Fruit fly (Drosophila melanogaster) whole organism, wandering third instar larva: Measurements from ENCODE around the gene UQCR-14L.

Experiments
- Abd-B ChIP-seq: fragments of >200 bp; optimal IDR thresholded peaks from 2 replicates; lab custom pipeline; 2017; ENCODE audit warnings: missing biosample characterization, missing genetic modification characterization
- CG32264 ChIP-seq: fragments of 200-800 bp; sonication (Bioruptor generic); optimal IDR thresholded peaks from 2 replicates; lab custom pipeline; 2016; ENCODE audit warnings: missing biosample characterization, missing genetic modification characterization
- CrebA ChIP-seq: fragments of 200-800 bp; sonication (Bioruptor generic); optimal IDR thresholded peaks from 2 replicates; lab custom pipeline; 2016; ENCODE audit warnings: missing biosample characterization, mild to moderate bottlenecking, missing genetic modification characterization, borderline replicate concordance
- Dfd ChIP-seq: fragments of >200 bp; optimal IDR thresholded peaks from 2 replicates; lab custom pipeline; 2017; ENCODE audit warnings: missing biosample characterization, missing genetic modification characterization
- Dif ChIP-seq: fragments of 200-275, 200-300 bp; sonication (Bioruptor generic); optimal IDR thresholded peaks from 2 replicates; lab custom pipeline; 2018; ENCODE audit warnings: missing biosample characterization, missing genetic modification characterization; ENCODE audit not compliant: partially characterized antibody
- GATAd ChIP-seq: sonication (Bioruptor generic); optimal IDR thresholded peaks from 2 replicates; lab custom pipeline; 2016; ENCODE audit warnings: missing biosample characterization, missing genetic modification characterization
- HLH106 ChIP-seq: fragments of 200-800 bp; optimal IDR thresholded peaks from 3 replicates; lab custom pipeline; 2019; ENCODE audit warnings: missing biosample characterization, mild to moderate bottlenecking, missing genetic modification characterization, moderate library complexity
- Hnf4 ChIP-seq: fragments of 200-800 bp; sonication (Bioruptor generic); optimal IDR thresholded peaks from 2 replicates; lab custom pipeline; 2016; ENCODE audit warnings: missing biosample characterization, mild to moderate bottlenecking, missing genetic modification characterization
- Hr78 ChIP-seq: fragments of >200 bp; optimal IDR thresholded peaks from 2 replicates; lab custom pipeline; 2017; ENCODE audit warnings: missing biosample characterization, missing genetic modification characterization
- Hr83 ChIP-seq: fragments of 200-300 bp; sonication (Bioruptor generic); optimal IDR thresholded peaks from 2 replicates; lab custom pipeline; 2016; ENCODE audit warnings: missing biosample characterization, mild to moderate bottlenecking, missing genetic modification characterization, moderate library complexity; ENCODE audit not compliant: poor library complexity, severe bottlenecking
- Mio ChIP-seq: sonication (Bioruptor generic); optimal IDR thresholded peaks from 2 replicates; lab custom pipeline; 2016; ENCODE audit warnings: missing biosample characterization, missing genetic modification characterization
- Myc ChIP-seq: fragments of >200 bp; optimal IDR thresholded peaks from 2 replicates; lab custom pipeline; 2017
- N ChIP-seq: fragments of >200 bp; optimal IDR thresholded peaks from 2 replicates; lab custom pipeline; 2018; ENCODE audit warnings: missing biosample characterization, missing external identifiers, missing genetic modification characterization
- OdsH ChIP-seq: fragments of 200-800 bp; sonication (Bioruptor generic); optimal IDR thresholded peaks from 2 replicates; lab custom pipeline; 2016; ENCODE audit warnings: missing biosample characterization, mild to moderate bottlenecking, missing genetic modification characterization
- Rel ChIP-seq, 2 experiments: fragments of 200-800 bp; sonication (Bioruptor generic) in 1 of 2; optimal IDR thresholded peaks; 2 replicates in 1 of 2; 3 replicates in 1 of 2; lab custom pipeline; 2016 to 2019; ENCODE audit warnings: mild to moderate bottlenecking in 2 of 2, missing biosample characterization in 2 of 2, missing genetic modification characterization in 2 of 2, moderate library complexity in 1 of 2
- Sp1 ChIP-seq: fragments of 200-800 bp; sonication (Bioruptor generic); optimal IDR thresholded peaks from 3 replicates; lab custom pipeline; 2019; ENCODE audit warnings: missing biosample characterization, mild to moderate bottlenecking, missing genetic modification characterization, moderate library complexity
- Vsx2 ChIP-seq: fragments of 200-300, 225-300 bp; sonication (Bioruptor generic); optimal IDR thresholded peaks from 2 replicates; lab custom pipeline; 2018; ENCODE audit warnings: missing biosample characterization, missing genetic modification characterization; ENCODE audit not compliant: partially characterized antibody
- br ChIP-seq: fragments of 200-800 bp; sonication (Bioruptor generic); optimal IDR thresholded peaks from 2 replicates; lab custom pipeline; 2016; ENCODE audit warnings: missing biosample characterization, missing genetic modification characterization
- brk ChIP-seq: fragments of 200-800 bp; sonication (Bioruptor generic); optimal IDR thresholded peaks from 2 replicates; lab custom pipeline; 2016; ENCODE audit warnings: missing biosample characterization, mild to moderate bottlenecking, missing genetic modification characterization
- dl ChIP-seq, 2 experiments: fragments of 175-275, 200-275 bp in 1 of 2; fragments of 200-275 bp in 1 of 2; sonication (Bioruptor generic); optimal IDR thresholded peaks; lab custom pipeline; 2018; ENCODE audit warnings: mild to moderate bottlenecking in 2 of 2, missing biosample characterization in 2 of 2, missing genetic modification characterization in 2 of 2, moderate library complexity in 2 of 2; ENCODE audit not compliant: partially characterized antibody in 2 of 2, insufficient read depth in 1 of 2
- dmrt93B ChIP-seq: fragments of 200-800 bp; sonication (Bioruptor generic); optimal IDR thresholded peaks from 2 replicates; lab custom pipeline; 2018; ENCODE audit warnings: missing biosample characterization, mild to moderate bottlenecking, missing genetic modification characterization
- dsf ChIP-seq: sonication (Bioruptor generic); optimal IDR thresholded peaks from 2 replicates; lab custom pipeline; 2016; ENCODE audit warnings: missing biosample characterization, missing genetic modification characterization, borderline replicate concordance
- ey ChIP-seq: fragments of 200-800 bp; sonication (Bioruptor generic); optimal IDR thresholded peaks from 2 replicates; lab custom pipeline; 2016; ENCODE audit warnings: missing biosample characterization, missing genetic modification characterization
- foxo ChIP-seq, 2 experiments: fragments of 200-800 bp; sonication (Bioruptor generic); optimal IDR thresholded peaks; 2 replicates in 1 of 2; 3 replicates in 1 of 2; lab custom pipeline; 2016 to 2017; ENCODE audit warnings: missing biosample characterization in 2 of 2, missing genetic modification characterization in 2 of 2
- h ChIP-seq: fragments of 200-800 bp; sonication (Bioruptor generic); optimal IDR thresholded peaks from 3 replicates; lab custom pipeline; 2016; ENCODE audit warnings: missing biosample characterization, mild to moderate bottlenecking, missing genetic modification characterization
- jim ChIP-seq: fragments of 175-275, 200-325 bp; sonication (Bioruptor generic); optimal IDR thresholded peaks from 2 replicates; lab custom pipeline; 2016; ENCODE audit warnings: missing biosample characterization, mild to moderate bottlenecking, missing genetic modification characterization
- lola ChIP-seq: fragments of >200 bp; optimal IDR thresholded peaks from 2 replicates; lab custom pipeline; 2017; ENCODE audit warnings: missing biosample characterization, missing genetic modification characterization
- pan ChIP-seq: fragments of >200 bp; optimal IDR thresholded peaks from 2 replicates; lab custom pipeline; 2017
- psq ChIP-seq: fragments of 200-800 bp; sonication (Bioruptor generic); optimal IDR thresholded peaks from 3 replicates; lab custom pipeline; 2017; ENCODE audit warnings: missing biosample characterization, mild to moderate bottlenecking, missing genetic modification characterization, moderate library complexity
- rgr ChIP-seq: fragments of 200-800 bp; sonication (Bioruptor generic); optimal IDR thresholded peaks from 3 replicates; lab custom pipeline; 2016; ENCODE audit warnings: missing biosample characterization, mild to moderate bottlenecking, missing genetic modification characterization
- sv ChIP-seq: fragments of 200-800 bp; sonication (Bioruptor generic); optimal IDR thresholded peaks from 3 replicates; lab custom pipeline; 2016; ENCODE audit warnings: missing biosample characterization, missing genetic modification characterization
- tai ChIP-seq: sonication (Bioruptor generic); optimal IDR thresholded peaks from 2 replicates; lab custom pipeline; 2016; ENCODE audit warnings: missing biosample characterization, missing genetic modification characterization
- usp ChIP-seq: fragments of >200 bp; optimal IDR thresholded peaks from 2 replicates; lab custom pipeline; 2017; ENCODE audit warnings: missing biosample characterization, missing genetic modification characterization
- woc ChIP-seq: sonication (Bioruptor generic); optimal IDR thresholded peaks from 2 replicates; lab custom pipeline; 2016; ENCODE audit warnings: missing biosample characterization, mild to moderate bottlenecking, missing genetic modification characterization

The UQCR-14L gene

DNA sequence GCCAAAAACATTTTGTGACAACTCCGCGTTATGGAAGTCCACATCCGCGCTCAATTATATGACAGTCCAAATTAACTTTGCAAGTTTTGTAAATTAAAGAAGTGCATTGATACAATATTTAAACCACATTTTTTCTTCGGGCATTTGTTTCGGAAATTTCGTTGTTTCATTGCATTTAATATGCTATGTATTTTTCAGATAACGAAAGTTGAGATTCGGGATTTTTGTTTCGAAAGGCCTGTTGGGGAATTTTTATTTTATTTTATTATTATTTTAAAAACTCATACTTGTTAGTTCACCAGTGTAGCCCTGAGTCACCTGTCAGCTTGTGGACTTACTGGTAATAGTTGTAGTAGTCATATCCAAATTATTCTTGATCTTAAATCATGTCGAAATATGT, at the start of gene UQCR-14L:
UQCR-14L (plus strand) TSS at position 301 of the 400 bp plus-strand sequence.
- TF ChIP-seq pan (lab: Kevin White, UChicago), result no peak
- no peak for TF ChIP-seq woc (GFP tag; lab: Kevin White, UChicago)
- TF ChIP-seq Myc (lab: Kevin White, UChicago), result no peak
- TF ChIP-seq brk (GFP tag; lab: Kevin White, UChicago), result no peak
- TF ChIP-seq Hr83, result no peak

DNA sequence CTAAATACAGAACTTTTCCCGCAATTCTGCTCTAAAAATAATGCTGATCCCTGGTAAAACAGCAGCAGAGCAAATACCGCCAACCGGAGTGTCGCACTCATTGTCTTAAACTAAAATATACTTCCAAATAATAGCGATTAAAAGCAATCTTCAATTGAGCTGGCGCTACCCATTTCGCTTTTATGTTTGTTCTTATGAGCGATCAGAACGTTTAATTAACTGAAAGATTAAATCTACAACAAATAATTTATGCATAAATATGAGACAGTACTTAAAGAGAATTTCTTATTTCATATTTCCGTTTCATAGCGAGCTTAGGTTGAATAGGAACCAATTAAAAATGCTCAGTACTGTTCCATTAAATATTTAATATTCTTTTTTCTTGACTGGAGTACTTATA, 30.3 kb upstream of the UQCR-14L start, which contains the start of gene CG43125:
CG43125 (minus strand) TSS at position 101 of the 400 bp plus-strand sequence.
- no peak for TF ChIP-seq usp (GFP tag; lab: Kevin White, UChicago)
- no peak for TF ChIP-seq CrebA (GFP tag; lab: Kevin White, UChicago)
- TF ChIP-seq CG32264, result no peak
- TF ChIP-seq jim (GFP tag; lab: Kevin White, UChicago), result no peak
- no peak for TF ChIP-seq dmrt93B (GFP tag; lab: Kevin White, UChicago)
- TF ChIP-seq lola (GFP tag; lab: Kevin White, UChicago), result no peak
- TF ChIP-seq psq (GFP tag; lab: Kevin White, UChicago), result no peak
- TF ChIP-seq N (GFP tag; lab: Kevin White, UChicago), result no peak
- TF ChIP-seq OdsH (GFP tag; lab: Kevin White, UChicago), result no peak
- no peak for TF ChIP-seq sv (GFP tag; lab: Kevin White, UChicago)
- TF ChIP-seq dsf (GFP tag; lab: Kevin White, UChicago), result no peak
- TF ChIP-seq ey (GFP tag; lab: Kevin White, UChicago), result no peak
- no peak for TF ChIP-seq Abd-B (GFP tag; lab: Kevin White, UChicago)
- TF ChIP-seq Mio (GFP tag; lab: Kevin White, UChicago), result no peak
- no peak for TF ChIP-seq Dfd (GFP tag; lab: Kevin White, UChicago)
- no peak for TF ChIP-seq Vsx2
- TF ChIP-seq br (GFP tag; lab: Kevin White, UChicago), result no peak
- TF ChIP-seq rgr (GFP tag; lab: Kevin White, UChicago), result no peak
- TF ChIP-seq Hr78 (GFP tag; lab: Kevin White, UChicago), result no peak

DNA sequence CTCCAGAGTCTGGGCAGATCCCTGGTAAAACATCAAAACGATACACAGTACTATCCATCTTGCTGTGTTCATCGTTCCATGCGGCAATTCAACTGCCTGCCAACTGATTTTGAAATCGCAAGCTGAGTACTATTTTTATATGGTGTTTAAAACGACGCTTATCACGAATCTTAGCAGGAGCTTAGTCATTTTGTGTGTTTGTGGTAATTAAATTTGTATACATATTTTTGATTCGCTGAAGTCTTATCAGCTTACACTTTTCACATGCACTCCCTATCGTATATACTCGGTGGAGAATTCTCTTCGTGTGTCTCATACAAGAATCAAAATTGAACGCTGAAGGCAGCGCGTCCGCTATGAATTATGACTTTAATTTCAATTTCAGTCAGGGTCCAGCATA, 29.2 kb upstream of the UQCR-14L start, which contains the start of gene CG43124:
CG43124 (minus strand) TSS at position 101 of the 400 bp plus-strand sequence.
- no peak for TF ChIP-seq Mio (GFP tag; lab: Kevin White, UChicago)
- no peak for TF ChIP-seq woc (GFP tag; lab: Kevin White, UChicago)
- no peak for TF ChIP-seq tai (GFP tag; lab: Kevin White, UChicago)
- no peak for TF ChIP-seq Rel (GFP tag; optimal IDR thresholded peaks at IDR 0.05; lab: Kevin White, UChicago)
- no peak for TF ChIP-seq Rel (tag; optimal IDR thresholded peaks at IDR 0.05; lab: Kevin White, UChicago)
- no peak for TF ChIP-seq brk (GFP tag; lab: Kevin White, UChicago)
- no peak for TF ChIP-seq foxo (GFP tag; optimal IDR thresholded peaks at IDR 0.05; lab: Kevin White, UChicago)

DNA sequence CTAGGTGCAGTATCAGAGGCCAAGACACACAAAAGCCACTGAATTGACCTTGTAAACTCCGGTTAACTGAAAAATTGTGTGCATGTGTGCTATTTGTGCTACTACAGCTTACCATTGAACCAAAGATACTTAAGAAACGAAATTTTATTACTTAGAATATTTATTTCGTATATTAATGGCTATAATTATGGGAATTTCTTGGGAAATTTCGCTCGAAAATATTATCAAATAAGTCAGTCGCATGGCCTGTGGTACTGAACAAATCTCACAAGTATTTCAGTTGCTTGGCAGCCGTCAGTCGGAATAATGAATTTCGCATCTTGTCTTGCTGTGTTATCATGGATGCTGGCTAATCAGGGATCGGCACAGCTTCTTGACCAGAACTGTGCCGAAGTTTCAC, 11.6 kb upstream of the UQCR-14L start, which contains the start of gene CG34436:
CG34436 (plus strand) TSS at position 301 of the 400 bp plus-strand sequence.
- TF ChIP-seq Vsx2 (no peak), HLH106 (no peak), tai (GFP tag; lab: Kevin White, UChicago) (no peak), CrebA (GFP tag; lab: Kevin White, UChicago) (no peak), rgr (GFP tag; lab: Kevin White, UChicago) (no peak), GATAd (GFP tag; lab: Kevin White, UChicago) (no peak), h (GFP tag; lab: Kevin White, UChicago) (no peak), usp (GFP tag; lab: Kevin White, UChicago) (no peak), woc (GFP tag; lab: Kevin White, UChicago) (no peak), Hnf4 (GFP tag; lab: Kevin White, UChicago) (no peak), Sp1 (GFP tag; lab: Kevin White, UChicago) (no peak), dl (GFP tag; optimal IDR thresholded peaks at IDR 0.05; lab: Kevin White, UChicago; ENCODE audit: insufficient read depth in 1 of 2, partially characterized antibody in 2 of 2) (no peak), Mio (GFP tag; lab: Kevin White, UChicago) (no peak), Dif (GFP tag; lab: Kevin White, UChicago) (no peak), Rel (GFP tag; optimal IDR thresholded peaks at IDR 0.05; lab: Kevin White, UChicago) (no peak), Rel (tag; optimal IDR thresholded peaks at IDR 0.05; lab: Kevin White, UChicago) (no peak), ey (GFP tag; lab: Kevin White, UChicago) (no peak), CG32264 (no peak), N (GFP tag; lab: Kevin White, UChicago) (no peak), Dfd (GFP tag; lab: Kevin White, UChicago) (no peak), Myc (lab: Kevin White, UChicago) (no peak)
